Worm (Caenorhabditis elegans) whole organism, L1 larva: Measurements from ENCODE around the gene clec-195.

Source experiments
- Y116A8C.19 ChIP-seq: sonication (generic microtip); optimal IDR thresholded peaks from 2 replicates; lab custom pipeline; 2016; ENCODE audit warnings: missing compliant biosample characterization, missing genetic modification characterization, borderline replicate concordance
- blmp-1 ChIP-seq: fragments of 150-350 bp; optimal IDR thresholded peaks from 2 replicates; lab custom pipeline; 2014; ENCODE audit warnings: missing biosample characterization, missing genetic modification characterization
- ceh-82 ChIP-seq, 3 experiments: fragments of 150-350 bp in 1 of 3; sonication (generic microtip) in 2 of 3; optimal IDR thresholded peaks; 2 replicates each; lab custom pipeline; 2014 to 2017; ENCODE audit warnings: missing biosample characterization in 3 of 3, missing genetic modification characterization in 3 of 3
- ets-5 ChIP-seq: fragments of 200-800 bp; sonication (Bioruptor generic); IDR thresholded peaks from 2 replicates; pipeline ENCODE4 v1.3.6; 2022; ENCODE audit warnings: missing genetic modification characterization, missing compliant biosample characterization
- isw-1 ChIP-seq: fragments of 200-800 bp; sonication (Bioruptor generic); IDR thresholded peaks from 2 replicates; pipeline ENCODE4 v1.3.6; 2022; ENCODE audit warnings: missing genetic modification characterization, missing compliant biosample characterization
- nhr-28 ChIP-seq: fragments of 150-350 bp; optimal IDR thresholded peaks from 2 replicates; lab custom pipeline; 2014; ENCODE audit warnings: missing biosample characterization, missing genetic modification characterization
- nhr-76 ChIP-seq: sonication (generic microtip); optimal IDR thresholded peaks from 2 replicates; lab custom pipeline; 2017; ENCODE audit warnings: missing biosample characterization, missing genetic modification characterization
- pqm-1 ChIP-seq: sonication (generic microtip); optimal IDR thresholded peaks from 3 replicates; lab custom pipeline; 2017; ENCODE audit warnings: missing biosample characterization, missing genetic modification characterization
- unc-130 ChIP-seq: fragments of 150-350 bp; optimal IDR thresholded peaks from 2 replicates; lab custom pipeline; 2017; ENCODE audit warnings: missing biosample characterization, missing genetic modification characterization, inconsistent platforms

clec-195 gene

ce11 chrIV:16995425-16995824 is 50.2 kb downstream of the clec-195 start, which contains the start of gene rom-4 (continued):
- TF ChIP-seq unc-130 (tag; lab: Kevin White, UChicago) (peak; percentile 88), isw-1 (GFP tag; lab: Robert Waterston, UW) (peak; percentile 69), ceh-82 (tag; optimal IDR thresholded peaks at IDR 0.05; lab: Kevin White, UChicago) (peak; percentile 18 to 80 (median 67)), Y116A8C.19 (tag; lab: Kevin White, UChicago) (peak; percentile 60), blmp-1 (tag; lab: Kevin White, UChicago) (peak; percentile 10), nhr-28 (tag; lab: Kevin White, UChicago) (no peak), nhr-76 (tag; lab: Kevin White, UChicago) (peak; percentile 11), ets-5 (GFP tag; lab: Robert Waterston, UW) (no peak), pqm-1 (tag; lab: Kevin White, UChicago) (no peak)
